Worm (Caenorhabditis elegans) whole organism, midembryonic: Measurements from ENCODE around the gene ify-1.

Experiments
- T22C8.4 ChIP-seq: fragments of 200-800 bp; sonication (Bioruptor generic); IDR thresholded peaks from 2 replicates; pipeline ENCODE4 v1.3.6; 2022; ENCODE audit warnings: missing genetic modification characterization, missing compliant biosample characterization
- cog-1 ChIP-seq: sonication (generic microtip); optimal IDR thresholded peaks from 2 replicates; lab custom pipeline; 2016; ENCODE audit warnings: missing genetic modification characterization, missing compliant biosample characterization
- flt-1 ChIP-seq: fragments of 200-800 bp; sonication (Bioruptor generic); IDR thresholded peaks from 2 replicates; pipeline ENCODE4 v1.3.6; 2022; ENCODE audit warnings: missing genetic modification characterization, missing compliant biosample characterization
- klf-2 ChIP-seq: fragments of 200-800 bp; sonication (Bioruptor generic); conservative IDR thresholded peaks from 2 replicates; pipeline ENCODE4 v1.3.6; 2022; ENCODE audit warnings: missing genetic modification reagents, missing genetic modification characterization, missing compliant biosample characterization
- med-1 ChIP-seq: sonication (generic microtip); optimal IDR thresholded peaks from 2 replicates; lab custom pipeline; 2017; ENCODE audit warnings: missing genetic modification characterization, mild to moderate bottlenecking, missing compliant biosample characterization, antibody characterized with exemption, missing genetic modification reagents; ENCODE audit not compliant: insufficient read depth
- ref-1 ChIP-seq: fragments of 200-800 bp; sonication (Bioruptor generic); conservative IDR thresholded peaks from 2 replicates; pipeline ENCODE4 v1.3.6; 2022; ENCODE audit warnings: missing genetic modification reagents, missing genetic modification characterization, missing compliant biosample characterization
- tab-1 ChIP-seq: fragments of 200-800 bp; sonication (Bioruptor generic); IDR thresholded peaks from 2 replicates; pipeline ENCODE4 v1.3.6; 2022; ENCODE audit warnings: missing genetic modification characterization, missing compliant biosample characterization
- ztf-23 ChIP-seq: fragments of 200-800 bp; sonication (Bioruptor generic); IDR thresholded peaks from 2 replicates; pipeline ENCODE4 v1.3.6; 2022; ENCODE audit warnings: missing genetic modification reagents, missing genetic modification characterization, missing compliant biosample characterization
- ztf-29 ChIP-seq: fragments of 200-800 bp; sonication (Bioruptor generic); IDR thresholded peaks from 2 replicates; pipeline ENCODE4 v1.3.6; 2022; ENCODE audit warnings: missing genetic modification reagents, missing genetic modification characterization, missing compliant biosample characterization

- TF ChIP-seq flt-1 (GFP tag; lab: Robert Waterston, UW): no peak
- no peak for TF ChIP-seq med-1 (GFP tag; lab: Kevin White, UChicago)
- TF ChIP-seq T22C8.4: no peak
- TF ChIP-seq ztf-29 (GFP tag; lab: Robert Waterston, UW): no peak
- no peak for TF ChIP-seq cog-1 (tag; lab: Kevin White, UChicago)
- no peak for TF ChIP-seq ref-1 (GFP tag; lab: Robert Waterston, UW)
- TF ChIP-seq tab-1 (GFP tag; lab: Robert Waterston, UW): no peak
- no peak for TF ChIP-seq ztf-23 (GFP tag; lab: Robert Waterston, UW)
- TF ChIP-seq klf-2 (GFP tag; lab: Robert Waterston, UW): no peak
These were observed 15.1 kb downstream of the ify-1 start, which contains the start of gene golg-2 for ce11 chrII:5039912-5040311.
